Fruit fly (Drosophila melanogaster): ENCODE data around the gene pelo.
A peak's percentile ranks its signal among the peaks of the same experiment; 100 is the strongest.

pelo gene

DNA sequence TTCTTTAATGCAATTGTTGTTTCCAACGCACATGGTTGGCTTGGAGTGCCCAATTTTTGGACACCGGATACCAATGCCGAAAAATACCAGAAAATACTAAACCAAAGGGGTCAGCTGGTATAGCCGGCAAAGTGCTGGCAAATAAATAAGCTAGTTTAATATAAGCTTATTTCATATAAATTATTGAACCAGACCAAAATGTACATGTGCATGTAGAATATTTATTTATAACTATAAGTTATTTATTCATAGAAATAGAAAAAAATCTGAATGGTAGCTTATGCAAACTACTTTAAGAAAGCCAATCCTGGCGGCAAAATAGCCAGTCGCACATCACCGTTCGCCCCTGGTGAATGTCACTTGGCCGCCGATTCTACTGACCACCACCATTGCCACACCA lies at the start of gene pelo:
pelo (plus strand) TSS at position 357 of the 400 bp plus-strand sequence.
- peak; percentile 28 for TF ChIP-seq acj6 (GFP tag; optimal IDR thresholded peaks at IDR 0.05)
- TF ChIP-seq lz (GFP tag; optimal IDR thresholded peaks at IDR 0.05), result peak; percentile 45
- peak; percentile 55 for TF ChIP-seq Eip93F (GFP tag; optimal IDR thresholded peaks at IDR 0.05)
- peak; percentile 51 for TF ChIP-seq esn (GFP tag; optimal IDR thresholded peaks at IDR 0.05)
- TF ChIP-seq Sox102F (GFP tag; optimal IDR thresholded peaks at IDR 0.05), result peak; percentile 9
- TF ChIP-seq CG10631 (GFP tag; optimal IDR thresholded peaks at IDR 0.05), result peak; percentile 52
- TF ChIP-seq fd59A (GFP tag; optimal IDR thresholded peaks at IDR 0.05), result no peak
- TF ChIP-seq CG11902 (GFP tag; optimal IDR thresholded peaks at IDR 0.05), result no peak
- TF ChIP-seq fd85E (GFP tag; optimal IDR thresholded peaks at IDR 0.05), result no peak
- peak; percentile 48 for TF ChIP-seq CG3032 (tag; optimal IDR thresholded peaks at IDR 0.05)
- no peak for TF ChIP-seq CG16779 (tag; optimal IDR thresholded peaks at IDR 0.05)
- no peak for TF ChIP-seq CG9139 (GFP tag; optimal IDR thresholded peaks at IDR 0.05)
- no peak for TF ChIP-seq CG4318 (GFP tag; optimal IDR thresholded peaks at IDR 0.05)
- TF ChIP-seq CG32006 (GFP tag; optimal IDR thresholded peaks at IDR 0.05), result peak; percentile 51
- no peak for TF ChIP-seq salr (GFP tag; optimal IDR thresholded peaks at IDR 0.05)
- TF ChIP-seq Eip75B (GFP tag; optimal IDR thresholded peaks at IDR 0.05), result peak; percentile 10
- TF ChIP-seq CG11294 (GFP tag; IDR thresholded peaks at IDR 0.05), result no peak
- TF ChIP-seq fkh (GFP tag; optimal IDR thresholded peaks at IDR 0.05), result peak; percentile 41
- TF ChIP-seq Sox14 (GFP tag; optimal IDR thresholded peaks at IDR 0.05), result peak; percentile 22
- peak; percentile 30 for TF ChIP-seq CG31627 (GFP tag; optimal IDR thresholded peaks at IDR 0.05)
- TF ChIP-seq CG7368 (GFP tag; optimal IDR thresholded peaks at IDR 0.05), result no peak
- no peak for TF ChIP-seq spab (GFP tag; optimal IDR thresholded peaks at IDR 0.05)
- TF ChIP-seq Met (GFP tag; optimal IDR thresholded peaks at IDR 0.05), result peak; percentile 51
- TF ChIP-seq CG8119 (GFP tag; IDR thresholded peaks at IDR 0.05), result peak; percentile 53; the same call in 1 of the 3 replicates
- no peak for TF ChIP-seq CG15336 (GFP tag; IDR thresholded peaks at IDR 0.05)
- peak; percentile 41 for TF ChIP-seq vri (GFP tag; optimal IDR thresholded peaks at IDR 0.05)
- peak in 1 of 2 experiments; percentile 32 for TF ChIP-seq ss (GFP tag; optimal IDR thresholded peaks at IDR 0.05)
- TF ChIP-seq dsx (GFP tag; optimal IDR thresholded peaks at IDR 0.05; ENCODE audit: poor library complexity, severe bottlenecking), result peak; percentile 7
- TF ChIP-seq Ets96B (tag; optimal IDR thresholded peaks at IDR 0.05), result peak; percentile 53
- TF ChIP-seq CG34406 (GFP tag; optimal IDR thresholded peaks at IDR 0.05), result peak; percentile 25
- peak; percentile 44 for TF ChIP-seq achi (GFP tag; optimal IDR thresholded peaks at IDR 0.05)
- TF ChIP-seq OdsH (GFP tag; optimal IDR thresholded peaks at IDR 0.05), result no peak
- no peak for TF ChIP-seq Hr38 (GFP tag; optimal IDR thresholded peaks at IDR 0.05)
- TF ChIP-seq Ets21C (GFP tag; optimal IDR thresholded peaks at IDR 0.05), result no peak
- no peak for TF ChIP-seq Lpt (GFP tag; optimal IDR thresholded peaks at IDR 0.05)
- peak; percentile 60 for TF ChIP-seq Eip78C (GFP tag)
- TF ChIP-seq CG3919 (GFP tag; optimal IDR thresholded peaks at IDR 0.05), result peak; percentile 40
- peak; percentile 38 for TF ChIP-seq CG6792 (GFP tag; optimal IDR thresholded peaks at IDR 0.05)
- TF ChIP-seq eg (GFP tag; IDR thresholded peaks at IDR 0.05), result no peak
- peak; percentile 21 for TF ChIP-seq CG8632 (GFP tag; optimal IDR thresholded peaks at IDR 0.05)
- peak; percentile 27 for TF ChIP-seq Hr4 (GFP tag; optimal IDR thresholded peaks at IDR 0.05)
- peak; percentile 39 for TF ChIP-seq cyc (GFP tag; optimal IDR thresholded peaks at IDR 0.05)
- no peak for TF ChIP-seq CG6808 (GFP tag; optimal IDR thresholded peaks at IDR 0.05)
- TF ChIP-seq CG11762 (GFP tag; optimal IDR thresholded peaks at IDR 0.05; ENCODE audit: insufficient read depth), result peak; percentile 9
- TF ChIP-seq Hr39 (GFP tag; optimal IDR thresholded peaks at IDR 0.05), result no peak
- peak; percentile 88 for TF ChIP-seq svp (GFP tag)
- no peak for TF ChIP-seq Smox (GFP tag; optimal IDR thresholded peaks at IDR 0.05)
- peak; percentile 9 for TF ChIP-seq CG6854 (GFP tag; optimal IDR thresholded peaks at IDR 0.05)
- TF ChIP-seq topi (GFP tag; optimal IDR thresholded peaks at IDR 0.05), result peak; percentile 38
- TF ChIP-seq CG6276 (GFP tag; optimal IDR thresholded peaks at IDR 0.05), result no peak
- TF ChIP-seq pdm3 (GFP tag; optimal IDR thresholded peaks at IDR 0.05), result peak; percentile 43
- TF ChIP-seq Gug (GFP tag; IDR thresholded peaks at IDR 0.05), result no peak
- peak; percentile 50; the same call in 1 of the 3 replicates for TF ChIP-seq CG6163 (GFP tag; IDR thresholded peaks at IDR 0.05)
